Worm (Caenorhabditis elegans): ENCODE data around the gene sucg-1.

DNA sequence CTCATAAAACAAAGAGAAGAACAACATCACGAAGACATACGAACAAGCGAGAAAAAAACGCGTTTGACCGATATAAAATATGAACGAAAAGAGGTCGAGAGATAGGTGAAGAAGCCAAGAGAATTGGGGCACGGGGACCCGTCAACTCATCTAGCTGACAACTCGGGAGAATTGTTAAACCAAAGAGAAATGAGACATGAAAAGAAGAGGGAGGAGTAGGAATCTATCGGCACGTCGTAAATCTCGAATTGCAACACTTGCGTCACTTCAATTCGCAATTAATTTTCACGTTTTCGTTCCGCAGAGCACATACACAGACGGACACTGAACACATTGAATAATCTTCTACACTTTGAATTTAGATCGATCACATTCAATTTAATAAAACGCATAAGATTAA is 5.2 kb upstream of the sucg-1 start:
- TF ChIP-seq nhr-77 (tag; optimal IDR thresholded peaks at IDR 0.05) (no peak), mef-2 (tag; optimal IDR thresholded peaks at IDR 0.05) (no peak), rnt-1 (tag; optimal IDR thresholded peaks at IDR 0.05) (peak; percentile 41)

All from whole organism, L1 larva.